Worm (Caenorhabditis elegans) whole organism, early embryonic: ENCODE measurements around the gene coa-1.

Experiments
- B0310.2 ChIP-seq: sonication (generic microtip); optimal IDR thresholded peaks from 2 replicates; lab custom pipeline; 2016; ENCODE audit warnings: mild to moderate bottlenecking, missing genetic modification characterization, missing compliant biosample characterization
- F13C5.2 ChIP-seq: sonication (generic microtip); optimal IDR thresholded peaks from 2 replicates; lab custom pipeline; 2017; ENCODE audit warnings: mild to moderate bottlenecking, missing genetic modification characterization, inconsistent platforms, missing compliant biosample characterization
- aly-1 ChIP-seq: sonication (generic microtip); optimal IDR thresholded peaks from 2 replicates; lab custom pipeline; 2016; ENCODE audit warnings: missing genetic modification characterization, missing compliant biosample characterization
- ama-1 ChIP-seq: fragments of 150-350 bp; optimal IDR thresholded peaks from 2 replicates; lab custom pipeline; 2014
- ceh-13 ChIP-seq: fragments of 200-800 bp; sonication (Bioruptor generic); optimal IDR thresholded peaks from 2 replicates; lab custom pipeline; 2018; ENCODE audit warnings: mild to moderate bottlenecking, missing genetic modification characterization, missing compliant biosample characterization
- ceh-36 ChIP-seq: sonication (generic microtip); optimal IDR thresholded peaks from 2 replicates; lab custom pipeline; 2016; ENCODE audit warnings: missing genetic modification characterization, inconsistent platforms, missing compliant biosample characterization
- ets-7 ChIP-seq: sonication (generic microtip); optimal IDR thresholded peaks from 2 replicates; lab custom pipeline; 2016; ENCODE audit warnings: missing genotype, missing genetic modification characterization, missing compliant biosample characterization
- flt-1 ChIP-seq: fragments of 200-800 bp; sonication (Bioruptor generic); IDR thresholded peaks from 2 replicates; pipeline ENCODE4 v1.3.6; 2022; ENCODE audit warnings: missing genetic modification characterization, missing compliant biosample characterization
- hmbx-1 ChIP-seq: sonication (generic microtip); optimal IDR thresholded peaks from 2 replicates; lab custom pipeline; 2016; ENCODE audit warnings: mild to moderate bottlenecking, missing genetic modification characterization, missing compliant biosample characterization
- hmg-4 ChIP-seq: fragments of 200-800 bp; sonication (Bioruptor generic); optimal IDR thresholded peaks from 2 replicates; lab custom pipeline; 2018; ENCODE audit warnings: mild to moderate bottlenecking, missing genetic modification characterization, missing compliant biosample characterization
- hnd-1 ChIP-seq: sonication (generic microtip); optimal IDR thresholded peaks from 2 replicates; lab custom pipeline; 2016; ENCODE audit warnings: missing genetic modification characterization, missing compliant biosample characterization
- pes-1 ChIP-seq: fragments of 200-800 bp; sonication (Bioruptor generic); IDR thresholded peaks from 2 replicates; pipeline ENCODE4 v1.3.6; 2022; ENCODE audit warnings: missing genetic modification reagents, missing genetic modification characterization, missing compliant biosample characterization
- scrt-1 ChIP-seq: fragments of 200-800 bp; sonication (Bioruptor generic); IDR thresholded peaks from 2 replicates; pipeline ENCODE4 v1.3.6; 2022; ENCODE audit warnings: missing genetic modification characterization, missing compliant biosample characterization
- sea-1 ChIP-seq: fragments of 200-800 bp; sonication (Bioruptor generic); conservative IDR thresholded peaks from 2 replicates; pipeline ENCODE4 v1.3.6; 2022; ENCODE audit warnings: missing genetic modification characterization, missing compliant biosample characterization
- tbx-11 ChIP-seq: fragments of 200-800 bp; sonication (Bioruptor generic); IDR thresholded peaks from 2 replicates; pipeline ENCODE4 v1.3.6; 2022; ENCODE audit warnings: missing genetic modification characterization, missing compliant biosample characterization
- tbx-37 ChIP-seq: fragments of 200-800 bp; sonication (Bioruptor generic); conservative IDR thresholded peaks from 2 replicates; pipeline ENCODE4 v1.3.6; 2022; ENCODE audit warnings: missing genetic modification reagents, missing genetic modification characterization, missing compliant biosample characterization
- tra-4 ChIP-seq: sonication (generic microtip); optimal IDR thresholded peaks from 2 replicates; lab custom pipeline; 2017; ENCODE audit warnings: missing genetic modification characterization, missing compliant biosample characterization

Gene coa-1

ce11 chrIV:174115-174514 lies 31.0 kb upstream of the coa-1 start:
- TF ChIP-seq ama-1 (lab: Kevin White, UChicago) (no peak), hmg-4 (GFP tag; lab: Kevin White, UChicago) (peak; percentile 64)

- no peak for TF ChIP-seq ceh-13 (GFP tag; lab: Kevin White, UChicago)
- no peak for TF ChIP-seq F13C5.2 (tag; lab: Kevin White, UChicago)
- peak; percentile 1 for TF ChIP-seq ceh-36
- TF ChIP-seq B0310.2 = peak; percentile 73
- TF ChIP-seq tbx-11 (GFP tag; lab: Robert Waterston, UW) = no peak
- peak; percentile 62; the same call in 1 of the 2 replicates for TF ChIP-seq pes-1 (GFP tag; lab: Robert Waterston, UW)
- TF ChIP-seq ama-1 (lab: Kevin White, UChicago) = no peak
- TF ChIP-seq aly-1 (tag; lab: Kevin White, UChicago) = no peak
- 0 out of 2 replicates have a peak, but pooled peaks have one; percentile 28 for TF ChIP-seq scrt-1
- 0 out of 2 replicates have a peak, but pooled peaks have one; percentile 24 for TF ChIP-seq sea-1
- no peak for TF ChIP-seq tbx-37 (GFP tag; lab: Robert Waterston, UW)
- peak; percentile 50 for TF ChIP-seq flt-1 (GFP tag; lab: Robert Waterston, UW)
- TF ChIP-seq hmg-4 (GFP tag; lab: Kevin White, UChicago) = peak; percentile 93
These were observed 29.4 kb upstream of the coa-1 start for ce11 chrIV:175698-176097.

ce11 chrIV:177487-177886 lies 27.6 kb upstream of the coa-1 start:
- 0 out of 2 replicates have a peak, but pooled peaks have one; percentile 35 for TF ChIP-seq pes-1 (GFP tag; lab: Robert Waterston, UW)
- TF ChIP-seq ceh-13 (GFP tag; lab: Kevin White, UChicago) = no peak
- no peak for TF ChIP-seq hnd-1 (tag; lab: Kevin White, UChicago)
- 0 out of 2 replicates have a peak, but pooled peaks have one; percentile 20 for TF ChIP-seq scrt-1
- no peak for TF ChIP-seq ets-7
- TF ChIP-seq sea-1 = no peak
- peak; percentile 6 for TF ChIP-seq hmg-4 (GFP tag; lab: Kevin White, UChicago)

ce11 chrIV:178696-179095 lies 26.4 kb upstream of the coa-1 start, which contains the start of gene tcl-2:
Gene tcl-2, plus strand, starts transcription at chrIV:179083.
- TF ChIP-seq tbx-37 (GFP tag; lab: Robert Waterston, UW) (no peak), hmg-4 (GFP tag; lab: Kevin White, UChicago) (no peak), hnd-1 (tag; lab: Kevin White, UChicago) (no peak), B0310.2 (no peak), ceh-13 (GFP tag; lab: Kevin White, UChicago) (no peak), tbx-11 (GFP tag; lab: Robert Waterston, UW) (no peak), F13C5.2 (tag; lab: Kevin White, UChicago) (no peak), ets-7 (no peak), ceh-36 (no peak), scrt-1 (no peak)

- TF ChIP-seq hmg-4 (GFP tag; lab: Kevin White, UChicago) (no peak), tra-4 (tag; lab: Kevin White, UChicago) (no peak), F13C5.2 (tag; lab: Kevin White, UChicago) (no peak), B0310.2 (no peak), hnd-1 (tag; lab: Kevin White, UChicago) (no peak), aly-1 (tag; lab: Kevin White, UChicago) (no peak), ets-7 (no peak), hmbx-1 (tag; lab: Kevin White, UChicago) (no peak), sea-1 (no peak), ceh-36 (no peak), tbx-11 (GFP tag; lab: Robert Waterston, UW) (no peak), ama-1 (lab: Kevin White, UChicago) (no peak), tbx-37 (GFP tag; lab: Robert Waterston, UW) (no peak), scrt-1 (no peak), flt-1 (GFP tag; lab: Robert Waterston, UW) (no peak), pes-1 (GFP tag; lab: Robert Waterston, UW) (no peak)
These were observed 25.4 kb upstream of the coa-1 start for ce11 chrIV:179700-180099.

ce11 chrIV:183519-183918 lies 21.6 kb upstream of the coa-1 start:
- no peak for TF ChIP-seq tbx-37 (GFP tag; lab: Robert Waterston, UW)
- no peak for TF ChIP-seq ets-7
- no peak for TF ChIP-seq tra-4 (tag; lab: Kevin White, UChicago)
- no peak for TF ChIP-seq ceh-36
- TF ChIP-seq hmg-4 (GFP tag; lab: Kevin White, UChicago) = no peak
- no peak for TF ChIP-seq aly-1 (tag; lab: Kevin White, UChicago)
- TF ChIP-seq flt-1 (GFP tag; lab: Robert Waterston, UW) = no peak
- no peak for TF ChIP-seq B0310.2

ce11 chrIV:184184-184583 lies 20.9 kb upstream of the coa-1 start, which contains the start of gene pnc-1:
Gene pnc-1, plus strand, starts transcription at chrIV:184484.
- no peak for TF ChIP-seq tbx-37 (GFP tag; lab: Robert Waterston, UW)
- TF ChIP-seq hmg-4 (GFP tag; lab: Kevin White, UChicago) = no peak
- TF ChIP-seq aly-1 (tag; lab: Kevin White, UChicago) = no peak
- TF ChIP-seq ceh-36 = no peak
- no peak for TF ChIP-seq hmbx-1 (tag; lab: Kevin White, UChicago)
- no peak for TF ChIP-seq scrt-1
- no peak for TF ChIP-seq ama-1 (lab: Kevin White, UChicago)
- TF ChIP-seq flt-1 (GFP tag; lab: Robert Waterston, UW) = no peak
- TF ChIP-seq tra-4 (tag; lab: Kevin White, UChicago) = no peak
- TF ChIP-seq B0310.2 = no peak

- no peak for TF ChIP-seq tbx-11 (GFP tag; lab: Robert Waterston, UW)
- no peak for TF ChIP-seq scrt-1
- no peak for TF ChIP-seq hnd-1 (tag; lab: Kevin White, UChicago)
- no peak for TF ChIP-seq aly-1 (tag; lab: Kevin White, UChicago)
- no peak for TF ChIP-seq ama-1 (lab: Kevin White, UChicago)
- TF ChIP-seq ets-7 = no peak
- no peak for TF ChIP-seq ceh-13 (GFP tag; lab: Kevin White, UChicago)
- TF ChIP-seq ceh-36 = no peak
- TF ChIP-seq tra-4 (tag; lab: Kevin White, UChicago) = no peak
These were observed 19.0 kb upstream of the coa-1 start for ce11 chrIV:186110-186509.
